Worm (Caenorhabditis elegans): ENCODE data around the gene grl-18.

Gene grl-18

ce11 chrV:5523260-5523659, 34.6 kb upstream of the grl-18 start:
- peak; percentile 0 for TF ChIP-seq ham-2 (GFP tag; optimal IDR thresholded peaks at IDR 0.05)
- peak; percentile 87 for TF ChIP-seq elt-1 (tag; optimal IDR thresholded peaks at IDR 0.05; ENCODE audit: borderline replicate concordance, insufficient read depth)
- no peak for TF ChIP-seq ces-1 (GFP tag; optimal IDR thresholded peaks at IDR 0.05)
- TF ChIP-seq drap-1 (GFP tag; optimal IDR thresholded peaks at IDR 0.05) = no peak

- TF ChIP-seq elt-1 (tag; optimal IDR thresholded peaks at IDR 0.05; ENCODE audit: borderline replicate concordance, insufficient read depth) = no peak
- TF ChIP-seq ham-2 (GFP tag; optimal IDR thresholded peaks at IDR 0.05) = no peak
- no peak for TF ChIP-seq ztf-11 (tag; optimal IDR thresholded peaks at IDR 0.05)
- TF ChIP-seq flh-1 (GFP tag; optimal IDR thresholded peaks at IDR 0.05) = no peak
- TF ChIP-seq zip-8 (tag; optimal IDR thresholded peaks at IDR 0.05) = no peak
- TF ChIP-seq nhr-12 (tag; optimal IDR thresholded peaks at IDR 0.05) = no peak
- no peak for TF ChIP-seq nhr-76 (tag; optimal IDR thresholded peaks at IDR 0.05)
Measured at ce11 chrV:5521735-5522241, 33.1 kb upstream of the grl-18 start, which contains the start of gene hir-1. hir-1 (plus strand) TSS chrV:5522139.

ce11 chrV:5513630-5514378, 25.1 kb upstream of the grl-18 start, which contains the start of the genes hpo-15 and mms-19:
hpo-15 (minus strand) TSS chrV:5513830.
mms-19 (plus strand) TSS chrV:5514348.
- TF ChIP-seq lin-13 (tag; optimal IDR thresholded peaks at IDR 0.05) (no peak), pha-4 (tag; optimal IDR thresholded peaks at IDR 0.05) (no peak), ceh-83 (GFP tag; optimal IDR thresholded peaks at IDR 0.05) (no peak), ceh-39 (tag; optimal IDR thresholded peaks at IDR 0.05) (no peak), M03D4.4 (tag; optimal IDR thresholded peaks at IDR 0.05) (no peak), unc-39 (tag; optimal IDR thresholded peaks at IDR 0.05) (no peak), sptf-1 (tag; optimal IDR thresholded peaks at IDR 0.05) (no peak), sem-2 (GFP tag; optimal IDR thresholded peaks at IDR 0.05) (no peak), ztf-11 (tag; optimal IDR thresholded peaks at IDR 0.05) (no peak), ceh-43 (GFP tag; optimal IDR thresholded peaks at IDR 0.05) (no peak), cnd-1 (tag; optimal IDR thresholded peaks at IDR 0.05) (no peak), mls-2 (tag; optimal IDR thresholded peaks at IDR 0.05) (no peak), snpc-4 (tag; optimal IDR thresholded peaks at IDR 0.05) (no peak), nhr-2 (tag; optimal IDR thresholded peaks at IDR 0.05) (no peak), nhr-28 (tag; optimal IDR thresholded peaks at IDR 0.05) (no peak), unc-62 (GFP tag; optimal IDR thresholded peaks at IDR 0.05) (no peak), nhr-12 (tag; optimal IDR thresholded peaks at IDR 0.05) (no peak), elt-1 (tag; optimal IDR thresholded peaks at IDR 0.05; ENCODE audit: borderline replicate concordance, insufficient read depth) (no peak)

- TF ChIP-seq nhr-237 (tag; optimal IDR thresholded peaks at IDR 0.05) = no peak
- TF ChIP-seq ztf-11 (tag; optimal IDR thresholded peaks at IDR 0.05) = no peak
- TF ChIP-seq flh-1 (GFP tag; optimal IDR thresholded peaks at IDR 0.05) = no peak
- TF ChIP-seq zip-8 (tag; optimal IDR thresholded peaks at IDR 0.05) = no peak
- no peak for TF ChIP-seq ces-1 (GFP tag; optimal IDR thresholded peaks at IDR 0.05)
- no peak for TF ChIP-seq ceh-43 (GFP tag; optimal IDR thresholded peaks at IDR 0.05)
- no peak for TF ChIP-seq bed-3 (GFP tag; optimal IDR thresholded peaks at IDR 0.05)
- no peak for TF ChIP-seq nhr-12 (tag; optimal IDR thresholded peaks at IDR 0.05)
- no peak for TF ChIP-seq unc-120 (tag; optimal IDR thresholded peaks at IDR 0.05; ENCODE audit: poor library complexity, severe bottlenecking)
- TF ChIP-seq lsy-2 (tag; optimal IDR thresholded peaks at IDR 0.05) = no peak
Measured at ce11 chrV:5512559-5512958, 23.9 kb upstream of the grl-18 start.

- TF ChIP-seq pha-4 (tag; optimal IDR thresholded peaks at IDR 0.05) (no peak), sptf-1 (tag; optimal IDR thresholded peaks at IDR 0.05) (no peak), M03D4.4 (tag; optimal IDR thresholded peaks at IDR 0.05) (no peak), mab-5 (tag; optimal IDR thresholded peaks at IDR 0.05) (no peak), zip-8 (tag; optimal IDR thresholded peaks at IDR 0.05) (no peak), mls-2 (tag; optimal IDR thresholded peaks at IDR 0.05) (no peak), ceh-39 (tag; optimal IDR thresholded peaks at IDR 0.05) (no peak), unc-62 (GFP tag; optimal IDR thresholded peaks at IDR 0.05) (no peak), ztf-11 (tag; optimal IDR thresholded peaks at IDR 0.05) (no peak), nhr-12 (tag; optimal IDR thresholded peaks at IDR 0.05) (no peak), nhr-2 (tag; optimal IDR thresholded peaks at IDR 0.05) (no peak), ceh-83 (GFP tag; optimal IDR thresholded peaks at IDR 0.05) (no peak), elt-1 (tag; optimal IDR thresholded peaks at IDR 0.05; ENCODE audit: borderline replicate concordance, insufficient read depth) (no peak), hlh-1 (tag; optimal IDR thresholded peaks at IDR 0.05) (no peak)
Measured at ce11 chrV:5511720-5512119, 23.1 kb upstream of the grl-18 start.

Data from whole organism, mixed stage, embryonic.